Fruit fly (Drosophila melanogaster) whole organism, embryonic: Measurements from ENCODE around the gene CG3339.

ENCODE experiments used
- Ada2b ChIP-seq: fragments of 200-800 bp; sonication (Bioruptor generic); IDR thresholded peaks from 2 replicates; pipeline ENCODE4 v1.3.6; 2022; ENCODE audit warnings: missing biosample characterization, missing genetic modification characterization
- Atf-2 ChIP-seq: fragments of 200-800 bp; sonication (Bioruptor generic); optimal IDR thresholded peaks from 2 replicates; lab custom pipeline; 2016; ENCODE audit warnings: missing biosample characterization, missing genetic modification characterization
- Atf6 ChIP-seq: fragments of 200-800 bp; sonication (Bioruptor generic); IDR thresholded peaks from 2 replicates; pipeline ENCODE4 v1.3.6; 2022; ENCODE audit warnings: missing biosample characterization, missing genetic modification characterization
- CG11247 ChIP-seq: fragments of 200-800 bp; sonication (Bioruptor generic); IDR thresholded peaks from 2 replicates; pipeline ENCODE4 v1.3.6; 2022; ENCODE audit warnings: missing biosample characterization, missing genetic modification characterization
- CG11560 ChIP-seq: fragments of 200-800 bp; sonication (Bioruptor generic); IDR thresholded peaks from 3 replicates; pipeline ENCODE4 v1.3.6; 2022; ENCODE audit warnings: missing biosample characterization, missing genetic modification characterization
- CG12942 ChIP-seq: fragments of 200-800 bp; sonication (Bioruptor generic); optimal IDR thresholded peaks from 3 replicates; lab custom pipeline; 2016; ENCODE audit warnings: missing biosample characterization, missing genetic modification characterization
- CG16863 ChIP-seq: fragments of 200-800 bp; sonication (Bioruptor generic); optimal IDR thresholded peaks from 3 replicates; lab custom pipeline; 2016; ENCODE audit warnings: missing biosample characterization, missing genetic modification characterization
- CG2116 ChIP-seq: fragments of 200-800 bp; sonication (Bioruptor generic); optimal IDR thresholded peaks from 3 replicates; lab custom pipeline; 2018; ENCODE audit warnings: missing biosample characterization, mild to moderate bottlenecking, missing genetic modification characterization
- CG2120 ChIP-seq: fragments of 200-800 bp; sonication (Bioruptor generic); optimal IDR thresholded peaks from 3 replicates; lab custom pipeline; 2016; ENCODE audit warnings: missing biosample characterization, missing genetic modification characterization
- CG2678 ChIP-seq: fragments of 200-800 bp; sonication (Bioruptor generic); optimal IDR thresholded peaks from 3 replicates; lab custom pipeline; 2019; ENCODE audit warnings: missing biosample characterization, mild to moderate bottlenecking, missing genetic modification characterization, moderate library complexity
- CG2875 ChIP-seq: fragments of 200-800 bp; sonication (Bioruptor generic); optimal IDR thresholded peaks from 2 replicates; lab custom pipeline; 2017; ENCODE audit warnings: missing biosample characterization, mild to moderate bottlenecking, missing genetic modification characterization, missing genetic modification reagents
- CG30403 ChIP-seq: fragments of 200-800 bp; sonication (Bioruptor generic); optimal IDR thresholded peaks from 3 replicates; lab custom pipeline; 2016; ENCODE audit warnings: missing biosample characterization, missing genetic modification characterization
- CG4404 ChIP-seq: fragments of 200-800 bp; sonication (Bioruptor generic); IDR thresholded peaks from 2 replicates; pipeline ENCODE4 v1.3.6; 2022; ENCODE audit warnings: missing biosample characterization, missing genetic modification characterization
- CG4707 ChIP-seq: fragments of 200-800 bp; sonication (Bioruptor generic); optimal IDR thresholded peaks from 2 replicates; lab custom pipeline; 2018; ENCODE audit warnings: missing biosample characterization, mild to moderate bottlenecking, missing genetic modification characterization, moderate library complexity
- CG6683 ChIP-seq: fragments of 200-800 bp; sonication (Bioruptor generic); optimal IDR thresholded peaks from 2 replicates; lab custom pipeline; 2017; ENCODE audit warnings: missing biosample characterization, mild to moderate bottlenecking, missing genetic modification characterization, missing genetic modification reagents
- CG7357 ChIP-seq: fragments of 200-800 bp; sonication (Bioruptor generic); IDR thresholded peaks from 3 replicates; pipeline ENCODE4 v1.3.6; 2022; ENCODE audit warnings: missing biosample characterization, missing genetic modification characterization
- CG9797 ChIP-seq: fragments of 200-800 bp; sonication (Bioruptor generic); optimal IDR thresholded peaks from 3 replicates; lab custom pipeline; 2018; ENCODE audit warnings: missing biosample characterization, mild to moderate bottlenecking, missing genetic modification characterization
- CkIIα-i1 ChIP-seq: fragments of 200-800 bp; sonication (Bioruptor generic); IDR thresholded peaks from 2 replicates; pipeline ENCODE4 v1.3.6; 2022; ENCODE audit warnings: missing biosample characterization, missing genetic modification characterization
- Doc2 ChIP-seq: fragments of 200-800 bp; sonication (Bioruptor generic); IDR thresholded peaks from 2 replicates; pipeline ENCODE4 v1.3.6; 2022; ENCODE audit warnings: missing biosample characterization, missing genetic modification characterization
- Doc3 ChIP-seq: fragments of 200-800 bp; sonication (Bioruptor generic); IDR thresholded peaks from 3 replicates; pipeline ENCODE4 v1.3.6; 2022; ENCODE audit warnings: missing biosample characterization, missing genetic modification characterization; ENCODE audit not compliant: partially characterized antibody
- HmgZ ChIP-seq: fragments of 200-800 bp; sonication (Bioruptor generic); optimal IDR thresholded peaks from 2 replicates; lab custom pipeline; 2018; ENCODE audit warnings: missing biosample characterization, mild to moderate bottlenecking, missing genetic modification characterization
- Jarid2 ChIP-seq: fragments of 200-800 bp; sonication (Bioruptor generic); optimal IDR thresholded peaks from 3 replicates; lab custom pipeline; 2017; ENCODE audit warnings: mild to moderate bottlenecking, missing biosample characterization, missing genetic modification reagents, missing genetic modification characterization
- Mrtf ChIP-seq: fragments of 200-800 bp; sonication (Bioruptor generic); IDR thresholded peaks from 3 replicates; pipeline ENCODE4 v1.3.6; 2022; ENCODE audit warnings: missing biosample characterization, missing genetic modification characterization
- Myb ChIP-seq: fragments of 200-800 bp; sonication (Bioruptor generic); optimal IDR thresholded peaks from 2 replicates; lab custom pipeline; 2016; ENCODE audit warnings: missing biosample characterization, missing genetic modification characterization
- NC2α ChIP-seq: fragments of 200-800 bp; sonication (Bioruptor generic); optimal IDR thresholded peaks from 2 replicates; lab custom pipeline; 2016; ENCODE audit warnings: missing biosample characterization, missing genetic modification characterization
- Neu2 ChIP-seq: fragments of 200-800 bp; sonication (Bioruptor generic); optimal IDR thresholded peaks from 3 replicates; lab custom pipeline; 2016; ENCODE audit warnings: missing biosample characterization, missing genetic modification characterization, borderline replicate concordance
- Nf-YA ChIP-seq: fragments of 200-800 bp; sonication (Bioruptor generic); IDR thresholded peaks from 2 replicates; pipeline ENCODE4 v1.3.6; 2022; ENCODE audit warnings: missing biosample characterization, missing genetic modification characterization
- Nf-YC ChIP-seq: fragments of 200-800 bp; optimal IDR thresholded peaks from 3 replicates; lab custom pipeline; 2019; ENCODE audit warnings: missing biosample characterization, mild to moderate bottlenecking, missing genetic modification characterization, moderate library complexity
- Oaz ChIP-seq: fragments of 200-800 bp; sonication (Bioruptor generic); IDR thresholded peaks from 2 replicates; pipeline ENCODE4 v1.3.6; 2022; ENCODE audit warnings: missing biosample characterization, missing genetic modification characterization
- TFAM ChIP-seq: fragments of 200-800 bp; sonication (Bioruptor generic); optimal IDR thresholded peaks from 2 replicates; lab custom pipeline; 2017; ENCODE audit warnings: missing biosample characterization, missing genetic modification characterization, inconsistent platforms
- Usf ChIP-seq: fragments of 200-800 bp; sonication (Bioruptor generic); optimal IDR thresholded peaks from 2 replicates; lab custom pipeline; 2017; ENCODE audit warnings: missing genotype, missing biosample characterization, missing genetic modification characterization
- YL-1 ChIP-seq: fragments of 200-800 bp; sonication (Bioruptor generic); optimal IDR thresholded peaks from 3 replicates; lab custom pipeline; 2017; ENCODE audit warnings: missing biosample characterization, mild to moderate bottlenecking, missing genetic modification characterization
- bowl ChIP-seq: fragments of 200-800 bp; sonication (Bioruptor generic); IDR thresholded peaks from 2 replicates; pipeline ENCODE4 v1.3.6; 2022; ENCODE audit warnings: missing biosample characterization, missing genetic modification characterization
- cg ChIP-seq: fragments of 200-800 bp; sonication (Bioruptor generic); optimal IDR thresholded peaks from 3 replicates; lab custom pipeline; 2019; ENCODE audit warnings: missing biosample characterization, mild to moderate bottlenecking, missing genetic modification characterization, moderate library complexity
- disco-r ChIP-seq: fragments of 200-800 bp; sonication (Bioruptor generic); optimal IDR thresholded peaks from 2 replicates; lab custom pipeline; 2016; ENCODE audit warnings: missing biosample characterization, missing genetic modification characterization
- exex ChIP-seq: fragments of 200-800 bp; sonication (Bioruptor generic); optimal IDR thresholded peaks from 4 replicates; lab custom pipeline; 2018; ENCODE audit warnings: missing biosample characterization, mild to moderate bottlenecking, missing genetic modification characterization, moderate library complexity
- gcm2 ChIP-seq: fragments of 200-800 bp; sonication (Bioruptor generic); optimal IDR thresholded peaks from 2 replicates; lab custom pipeline; 2016; ENCODE audit warnings: missing biosample characterization, missing genetic modification characterization
- grau ChIP-seq: fragments of 200-800 bp; optimal IDR thresholded peaks from 3 replicates; lab custom pipeline; 2019; ENCODE audit warnings: missing biosample characterization, mild to moderate bottlenecking, missing genetic modification characterization, moderate library complexity
- kni ChIP-seq: fragments of 200-800 bp; sonication (Bioruptor generic); optimal IDR thresholded peaks from 3 replicates; lab custom pipeline; 2017; ENCODE audit warnings: mild to moderate bottlenecking, missing biosample characterization, missing genetic modification reagents, missing genetic modification characterization
- nmo ChIP-seq: fragments of 200-800 bp; sonication (Bioruptor generic); optimal IDR thresholded peaks from 2 replicates; lab custom pipeline; 2018; ENCODE audit warnings: missing biosample characterization, mild to moderate bottlenecking, missing genetic modification characterization, moderate library complexity
- pb ChIP-seq: fragments of 200-800 bp; sonication (Bioruptor generic); optimal IDR thresholded peaks from 3 replicates; lab custom pipeline; 2016; ENCODE audit warnings: missing biosample characterization, missing genetic modification characterization
- row ChIP-seq: fragments of 200-800 bp; sonication (Bioruptor generic); IDR thresholded peaks from 3 replicates; pipeline ENCODE4 v1.3.6; 2022; ENCODE audit warnings: missing biosample characterization, missing genetic modification characterization
- slou ChIP-seq: fragments of 200-800 bp; sonication (Bioruptor generic); optimal IDR thresholded peaks from 3 replicates; lab custom pipeline; 2016; ENCODE audit warnings: missing biosample characterization, missing genetic modification characterization
- sug ChIP-seq: fragments of 200-800 bp; optimal IDR thresholded peaks from 2 replicates; lab custom pipeline; 2019; ENCODE audit warnings: missing biosample characterization, mild to moderate bottlenecking, missing genetic modification characterization, moderate library complexity
- tin ChIP-seq: fragments of 200-800 bp; sonication (Bioruptor generic); optimal IDR thresholded peaks from 3 replicates; lab custom pipeline; 2016; ENCODE audit warnings: missing biosample characterization, missing genetic modification characterization
- tna ChIP-seq: fragments of 200-800 bp; sonication (Bioruptor generic); IDR thresholded peaks from 2 replicates; pipeline ENCODE4 v1.3.6; 2022; ENCODE audit warnings: missing biosample characterization, missing genetic modification characterization; ENCODE audit not compliant: partially characterized antibody
- trem ChIP-seq: fragments of 200-800 bp; optimal IDR thresholded peaks from 3 replicates; lab custom pipeline; 2019; ENCODE audit warnings: missing biosample characterization, mild to moderate bottlenecking, missing genetic modification characterization, moderate library complexity
- tx ChIP-seq: fragments of 200-800 bp; sonication (Bioruptor generic); optimal IDR thresholded peaks from 2 replicates; lab custom pipeline; 2016; ENCODE audit warnings: missing biosample characterization, missing genetic modification characterization
- vfl ChIP-seq: fragments of 200-800 bp; sonication (Bioruptor generic); optimal IDR thresholded peaks from 2 replicates; lab custom pipeline; 2016; ENCODE audit warnings: missing biosample characterization, missing genetic modification characterization
- zen2 ChIP-seq: fragments of 200-800 bp; sonication (Bioruptor generic); IDR thresholded peaks from 3 replicates; pipeline ENCODE4 v1.3.6; 2022; ENCODE audit warnings: missing biosample characterization, missing genetic modification characterization; ENCODE audit not compliant: partially characterized antibody

CG3339 gene

DNA sequence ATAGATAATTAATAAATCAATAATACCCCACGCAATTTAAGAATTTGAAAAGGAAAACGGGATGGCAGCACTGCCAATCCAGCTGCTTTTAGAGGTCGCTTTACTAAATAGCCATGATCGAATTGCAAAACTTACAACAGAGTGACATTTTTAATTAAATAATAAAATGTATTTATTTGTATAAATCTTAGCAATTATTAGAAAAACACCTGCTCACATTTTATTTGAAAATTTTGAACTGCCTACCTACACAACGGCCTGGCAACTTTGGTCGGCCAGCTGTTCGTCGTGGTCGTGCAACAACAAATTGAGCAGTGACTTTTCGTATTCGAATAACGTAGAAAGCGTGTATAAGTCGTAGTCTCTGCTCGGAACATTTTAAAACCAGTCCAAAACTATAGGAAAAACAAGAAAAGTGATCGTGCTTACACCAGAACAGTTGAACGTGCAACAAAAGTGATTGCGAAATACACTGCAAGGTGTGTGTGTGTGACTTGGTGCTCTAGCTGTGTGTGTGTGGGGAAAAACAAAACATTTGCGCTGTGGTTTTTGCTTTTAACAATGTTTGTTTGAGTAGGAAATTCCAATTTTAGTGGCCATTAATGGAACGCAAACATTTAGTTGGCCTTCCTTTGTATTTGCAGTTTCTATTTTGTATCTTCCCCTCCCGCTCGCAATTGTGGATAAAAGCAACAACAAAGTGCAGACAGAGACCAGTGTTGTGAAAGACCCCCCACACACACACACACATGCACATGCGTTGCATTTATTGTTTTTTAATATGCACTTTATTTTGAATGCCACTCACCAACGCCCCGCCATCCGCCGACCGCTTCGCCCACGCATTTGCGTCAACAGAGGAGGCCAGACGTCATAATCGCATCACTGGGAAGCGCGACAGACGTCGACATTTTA, 47.3 kb downstream of the CG3339 start, which contains the start of gene CG5938 (continued):
- TF ChIP-seq Oaz (GFP tag; lab: Robert Waterston, UW), result no peak
- TF ChIP-seq row (GFP tag; lab: Robert Waterston, UW), result peak; percentile 67
- no peak for TF ChIP-seq CG7357
- TF ChIP-seq NC2α (GFP tag; lab: Kevin White, UChicago), result no peak
- peak; percentile 49 for TF ChIP-seq sug (tag; lab: Kevin White, UChicago)
- peak; percentile 13 for TF ChIP-seq CG9797
- peak; percentile 20 for TF ChIP-seq CG2120 (GFP tag; lab: Kevin White, UChicago)
- TF ChIP-seq CG2678, result peak; percentile 46
- TF ChIP-seq Doc2 (GFP tag; lab: Robert Waterston, UW), result no peak
- TF ChIP-seq TFAM (GFP tag; lab: Kevin White, UChicago), result no peak
- TF ChIP-seq Ada2b (GFP tag; lab: Robert Waterston, UW), result peak; percentile 6; the same call in 1 of the 2 replicates
- TF ChIP-seq gcm2 (GFP tag; lab: Kevin White, UChicago), result no peak
- TF ChIP-seq zen2, result no peak
- no peak for TF ChIP-seq Usf (GFP tag; lab: Kevin White, UChicago)
- TF ChIP-seq CkIIα-i1 (GFP tag; lab: Robert Waterston, UW), result no peak
- no peak for TF ChIP-seq pb (GFP tag; lab: Kevin White, UChicago)
- no peak for TF ChIP-seq CG2875
- no peak for TF ChIP-seq CG4707 (GFP tag; lab: Kevin White, UChicago)
- peak; percentile 55 for TF ChIP-seq HmgZ (tag; lab: Kevin White, UChicago)
- TF ChIP-seq grau (tag; lab: Kevin White, UChicago), result peak; percentile 41
- no peak for TF ChIP-seq bowl (GFP tag; lab: Robert Waterston, UW)
- TF ChIP-seq Atf6 (GFP tag; lab: Robert Waterston, UW), result no peak; the same call in 1 of the 2 replicates
- peak; percentile 39 for TF ChIP-seq CG2116
- peak; percentile 92 for TF ChIP-seq trem (tag; lab: Kevin White, UChicago)
- TF ChIP-seq CG4404 (GFP tag; lab: Robert Waterston, UW), result no peak
- no peak for TF ChIP-seq tna (GFP tag; lab: Robert Waterston, UW)
- no peak for TF ChIP-seq tin (GFP tag; lab: Kevin White, UChicago)
- TF ChIP-seq Atf-2 (GFP tag; lab: Kevin White, UChicago), result no peak
- TF ChIP-seq CG11247 (GFP tag; lab: Robert Waterston, UW), result no peak
- TF ChIP-seq tx (GFP tag; lab: Kevin White, UChicago), result no peak
- no peak for TF ChIP-seq kni (GFP tag; lab: Kevin White, UChicago)
- TF ChIP-seq CG6683 (GFP tag; lab: Kevin White, UChicago), result no peak
- no peak for TF ChIP-seq CG11560
- peak; percentile 0 for TF ChIP-seq Myb
- no peak for TF ChIP-seq exex (tag; lab: Kevin White, UChicago)
- no peak for TF ChIP-seq Doc3 (GFP tag; lab: Robert Waterston, UW)
- no peak for TF ChIP-seq Nf-YA (GFP tag; lab: Robert Waterston, UW)
- no peak for TF ChIP-seq Neu2
- TF ChIP-seq disco-r (GFP tag; lab: Kevin White, UChicago), result no peak
- no peak for TF ChIP-seq Jarid2 (GFP tag; lab: Kevin White, UChicago)
- no peak for TF ChIP-seq Mrtf (GFP tag; lab: Robert Waterston, UW)
- TF ChIP-seq CG16863 (GFP tag; lab: Kevin White, UChicago), result no peak
- peak; percentile 43 for TF ChIP-seq CG30403 (GFP tag; lab: Kevin White, UChicago)
- TF ChIP-seq cg (GFP tag; lab: Kevin White, UChicago), result peak; percentile 90
- no peak for TF ChIP-seq slou (GFP tag; lab: Kevin White, UChicago)
- peak; percentile 23 for TF ChIP-seq Nf-YC (tag; lab: Kevin White, UChicago)
- TF ChIP-seq YL-1, result peak; percentile 35
- TF ChIP-seq nmo (GFP tag; lab: Kevin White, UChicago), result peak; percentile 41
- TF ChIP-seq vfl (GFP tag; lab: Kevin White, UChicago), result no peak
- no peak for TF ChIP-seq CG12942 (GFP tag; lab: Kevin White, UChicago)
